Worm (Caenorhabditis elegans): ENCODE measurements around the gene srt-8.

- no peak for TF ChIP-seq tbx-11 (GFP tag; IDR thresholded peaks at IDR 0.05)
- no peak for TF ChIP-seq hmbx-1 (tag; optimal IDR thresholded peaks at IDR 0.05)
- no peak for TF ChIP-seq sea-1 (GFP tag; conservative IDR thresholded peaks at IDR 0.05)
- TF ChIP-seq ama-1 (optimal IDR thresholded peaks at IDR 0.05) = no peak
- TF ChIP-seq ceh-36 (tag; optimal IDR thresholded peaks at IDR 0.05) = no peak
Observed at ce11 chrV:3065928-3066327, 20.4 kb upstream of the srt-8 start, which contains the start of gene srh-185.

Data from whole organism, early embryonic.